Worm (Caenorhabditis elegans): ENCODE results near the gene din-1.
A peak's percentile ranks its signal among the peaks of the same experiment; 100 is the strongest.

Gene din-1

DNA sequence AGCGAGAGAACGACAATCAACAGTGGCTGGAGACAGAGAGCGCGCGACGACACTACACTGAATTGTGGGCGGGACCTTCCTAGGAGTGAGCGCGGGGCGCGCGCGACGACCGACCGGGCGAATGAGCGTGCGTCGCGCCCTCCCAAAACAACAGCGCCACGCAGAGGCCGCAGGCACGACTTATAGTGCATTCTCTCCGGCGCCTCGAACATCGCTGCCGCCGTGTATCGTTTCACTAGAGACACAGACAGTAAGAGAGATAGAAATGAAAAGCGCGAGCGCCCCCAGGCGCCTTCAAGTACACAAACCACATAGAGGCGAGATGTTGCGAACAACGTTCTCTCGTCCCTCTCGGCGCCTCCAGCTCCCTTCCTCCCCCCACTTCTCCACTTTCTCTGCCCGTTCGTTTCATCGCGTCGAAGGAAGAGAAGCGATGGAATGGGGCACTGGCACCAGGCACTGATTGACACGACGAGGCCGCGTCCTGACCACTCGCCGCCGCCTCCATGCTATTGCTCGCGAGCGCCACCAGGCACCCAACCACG lies 13.4 kb downstream of the din-1 start (continued):
- no peak for TF ChIP-seq snpc-1.3 (tag; optimal IDR thresholded peaks at IDR 0.05; ENCODE audit: insufficient read depth)
- TF ChIP-seq ztf-22 (GFP tag; optimal IDR thresholded peaks at IDR 0.05) = peak; percentile 63
- TF ChIP-seq F55B11.4 (tag; optimal IDR thresholded peaks at IDR 0.05; ENCODE audit: borderline replicate concordance, insufficient read depth) = no peak
- TF ChIP-seq athp-1 (tag; optimal IDR thresholded peaks at IDR 0.05) = no peak
- peak; percentile 71 for TF ChIP-seq cebp-1 (GFP tag; IDR thresholded peaks at IDR 0.05)
- peak; percentile 89 for TF ChIP-seq cebp-1 (tag; optimal IDR thresholded peaks at IDR 0.05)
- no peak for TF ChIP-seq aptf-3 (GFP tag; IDR thresholded peaks at IDR 0.05)
- no peak for TF ChIP-seq xnd-1 (tag; optimal IDR thresholded peaks at IDR 0.05)
- no peak for TF ChIP-seq Y79H2A.3 (GFP tag; conservative IDR thresholded peaks at IDR 0.05)
- TF ChIP-seq mcd-1 (GFP tag; IDR thresholded peaks at IDR 0.05) = peak; percentile 73
- TF ChIP-seq snpc-1.1 (tag; optimal IDR thresholded peaks at IDR 0.05; ENCODE audit: insufficient read depth) = no peak
- no peak for TF ChIP-seq ama-1 (optimal IDR thresholded peaks at IDR 0.05)
- no peak for TF ChIP-seq ama-1 (GFP tag; optimal IDR thresholded peaks at IDR 0.05)
- no peak for TF ChIP-seq ceh-91 (GFP tag; IDR thresholded peaks at IDR 0.05)
- no peak for TF ChIP-seq sdz-38 (tag; optimal IDR thresholded peaks at IDR 0.05)
- TF ChIP-seq snpc-4 (GFP tag; optimal IDR thresholded peaks at IDR 0.05) = no peak
- peak in 3 of 4 experiments; percentile 28 to 67 (median 58) for TF ChIP-seq snpc-4 (tag; optimal IDR thresholded peaks at IDR 0.05)
- no peak for TF ChIP-seq ceh-79 (tag; optimal IDR thresholded peaks at IDR 0.05)
- no peak for TF ChIP-seq nhr-179 (tag; optimal IDR thresholded peaks at IDR 0.05)
- TF ChIP-seq hmg-1.2 (GFP tag; IDR thresholded peaks at IDR 0.05) = peak; percentile 85
- 0 out of 2 replicates have a peak, but pooled peaks have one; percentile 53 for TF ChIP-seq bed-2 (GFP tag; IDR thresholded peaks at IDR 0.05)
- no peak for TF ChIP-seq mel-28 (tag; optimal IDR thresholded peaks at IDR 0.05; ENCODE audit: borderline replicate concordance)
- peak; percentile 39 for TF ChIP-seq tbp1 (GFP tag; optimal IDR thresholded peaks at IDR 0.05)
- peak; percentile 100 for TF ChIP-seq nhr-80 (tag; optimal IDR thresholded peaks at IDR 0.05)
- TF ChIP-seq fkh-3 (tag; optimal IDR thresholded peaks at IDR 0.05) = no peak
- peak; percentile 88 for TF ChIP-seq ztf-26 (tag; optimal IDR thresholded peaks at IDR 0.05)
- TF ChIP-seq madf-3 (GFP tag; IDR thresholded peaks at IDR 0.05) = 0 out of 2 replicates have a peak, but pooled peaks have one; percentile 36
- TF ChIP-seq hrde-1 (tag; optimal IDR thresholded peaks at IDR 0.05; ENCODE audit: borderline replicate concordance) = no peak
- no peak for TF ChIP-seq let-526 (GFP tag; IDR thresholded peaks at IDR 0.05)
- TF ChIP-seq Y95B8A.8 (GFP tag; IDR thresholded peaks at IDR 0.05) = no peak
- peak; percentile 86 for TF ChIP-seq lin-40 (tag; optimal IDR thresholded peaks at IDR 0.05)
- no peak for TF ChIP-seq aptf-2 (GFP tag; conservative IDR thresholded peaks at IDR 0.05)
- peak; percentile 31 for TF ChIP-seq F52B5.7 (tag; optimal IDR thresholded peaks at IDR 0.05)
- TF ChIP-seq nfyb-1 (GFP tag; IDR thresholded peaks at IDR 0.05) = peak; percentile 79
- TF ChIP-seq attf-5 (GFP tag; optimal IDR thresholded peaks at IDR 0.05) = peak; percentile 87
- no peak for TF ChIP-seq F10E7.11 (tag; optimal IDR thresholded peaks at IDR 0.05)
- no peak for TF ChIP-seq tlf-1 (GFP tag; optimal IDR thresholded peaks at IDR 0.05)
- peak; percentile 51 to 68 for TF ChIP-seq let-607 (tag; optimal IDR thresholded peaks at IDR 0.05)
- TF ChIP-seq attf-6 (GFP tag; IDR thresholded peaks at IDR 0.05) = no peak
- TF ChIP-seq sea-2 (GFP tag; IDR thresholded peaks at IDR 0.05) = no peak
- peak; percentile 39 for TF ChIP-seq repo-1 (tag; optimal IDR thresholded peaks at IDR 0.05)
- TF ChIP-seq T26A5.8 (tag; optimal IDR thresholded peaks at IDR 0.05) = no peak
- peak; percentile 87 for TF ChIP-seq dox-1 (GFP tag; IDR thresholded peaks at IDR 0.05)
- 0 out of 2 replicates have a peak, but pooled peaks have one; percentile 55 for TF ChIP-seq pbrm-1 (GFP tag; IDR thresholded peaks at IDR 0.05)
- TF ChIP-seq Y53F4B.3 (GFP tag; IDR thresholded peaks at IDR 0.05) = no peak
- TF ChIP-seq ztf-28 (GFP tag; IDR thresholded peaks at IDR 0.05) = no peak
- peak; percentile 87 for TF ChIP-seq K11D2.4 (GFP tag; IDR thresholded peaks at IDR 0.05)
- no peak for TF ChIP-seq nhr-27 (tag; optimal IDR thresholded peaks at IDR 0.05)
- TF ChIP-seq B0336.3 (GFP tag; IDR thresholded peaks at IDR 0.05) = peak; percentile 85
